Fruit fly (Drosophila melanogaster): ENCODE measurements around the gene mask.

The mask gene

DNA sequence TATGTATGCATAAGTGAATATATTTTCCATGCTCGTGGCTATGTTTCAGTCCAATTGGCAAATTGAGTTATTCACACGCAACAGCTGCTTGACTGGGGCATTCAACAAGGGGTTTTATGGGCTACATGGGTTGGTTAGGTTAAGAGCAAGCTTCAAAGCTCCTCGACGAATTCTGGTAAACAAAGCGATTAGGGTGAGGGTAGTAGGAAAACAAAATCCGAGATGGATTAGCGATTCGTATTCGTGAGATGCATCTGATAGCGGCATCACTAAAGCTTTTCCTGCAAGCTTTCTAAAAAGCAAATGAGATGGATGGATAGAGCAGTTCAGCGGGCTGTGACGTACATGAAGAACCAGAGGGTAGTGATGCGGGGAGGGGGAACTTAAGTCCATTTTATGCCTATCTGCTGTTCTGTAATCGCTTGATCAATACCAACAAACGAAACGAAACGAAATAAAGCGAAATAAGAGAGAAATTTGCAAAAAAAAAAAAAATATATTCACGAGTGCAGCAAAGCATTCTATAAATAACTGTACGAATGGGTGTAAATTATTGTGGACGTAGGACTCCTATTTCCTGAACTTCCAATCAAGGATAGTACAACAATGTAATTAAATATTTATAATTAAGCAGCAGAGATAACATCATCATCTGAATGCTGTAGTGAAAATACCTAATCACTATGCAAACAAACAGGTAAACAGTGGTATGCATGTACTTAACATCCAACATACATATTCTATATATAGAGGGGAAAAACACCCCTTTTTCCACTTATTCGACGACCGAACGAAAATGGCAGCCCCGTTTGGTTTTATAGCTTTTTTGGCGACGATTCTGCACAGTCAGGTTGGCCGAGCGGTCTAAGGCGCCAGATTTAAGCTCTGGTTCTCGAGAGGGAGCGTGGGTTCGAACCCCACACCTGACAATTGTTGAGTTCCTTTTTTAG is 34.3 kb downstream of the mask start:
- TF ChIP-seq toe (GFP tag; optimal IDR thresholded peaks at IDR 0.05) (peak; percentile 24), CG14711 (tag; optimal IDR thresholded peaks at IDR 0.05) (no peak), Hr96 (GFP tag; optimal IDR thresholded peaks at IDR 0.05) (no peak), Clk (GFP tag; optimal IDR thresholded peaks at IDR 0.05) (no peak), pad (GFP tag; optimal IDR thresholded peaks at IDR 0.05) (peak; percentile 72), CG5204 (GFP tag; optimal IDR thresholded peaks at IDR 0.05) (no peak), bab1 (GFP tag; optimal IDR thresholded peaks at IDR 0.05) (no peak), cnc (optimal IDR thresholded peaks at IDR 0.05) (no peak), CG12768 (GFP tag; optimal IDR thresholded peaks at IDR 0.05) (peak; percentile 31), CG7101 (tag; optimal IDR thresholded peaks at IDR 0.05) (no peak), CG7045 (GFP tag; optimal IDR thresholded peaks at IDR 0.05) (peak; percentile 32), CG11617 (GFP tag; optimal IDR thresholded peaks at IDR 0.05) (peak; percentile 4), tj (GFP tag; optimal IDR thresholded peaks at IDR 0.05) (peak; percentile 58), CG33017 (tag; optimal IDR thresholded peaks at IDR 0.05) (no peak), CG1620 (GFP tag; optimal IDR thresholded peaks at IDR 0.05) (no peak), kay (GFP tag; ENCODE audit: borderline replicate concordance) (peak; percentile 40), cic (GFP tag; optimal IDR thresholded peaks at IDR 0.05) (peak; percentile 81), Mnt (GFP tag; optimal IDR thresholded peaks at IDR 0.05) (no peak), ovo (GFP tag; optimal IDR thresholded peaks at IDR 0.05) (peak; percentile 13), Crg-1 (GFP tag; optimal IDR thresholded peaks at IDR 0.05) (peak; percentile 32)

- TF ChIP-seq CG11617 (GFP tag; optimal IDR thresholded peaks at IDR 0.05), result no peak
- TF ChIP-seq Mnt (GFP tag; optimal IDR thresholded peaks at IDR 0.05), result no peak
- TF ChIP-seq cic (GFP tag; optimal IDR thresholded peaks at IDR 0.05), result no peak
- TF ChIP-seq tj (GFP tag; optimal IDR thresholded peaks at IDR 0.05), result peak; percentile 18
- TF ChIP-seq cnc (optimal IDR thresholded peaks at IDR 0.05), result no peak
- TF ChIP-seq Crg-1 (GFP tag; optimal IDR thresholded peaks at IDR 0.05), result no peak
- no peak for TF ChIP-seq CG7045 (GFP tag; optimal IDR thresholded peaks at IDR 0.05)
- TF ChIP-seq CG5204 (GFP tag; optimal IDR thresholded peaks at IDR 0.05), result no peak
Observed at dm6 chr3R:24266786-24267579, 36.6 kb downstream of the mask start.

dm6 chr3R:24267580-24268202 is 37.3 kb downstream of the mask start:
- TF ChIP-seq Mnt (GFP tag; optimal IDR thresholded peaks at IDR 0.05) (no peak), Hr96 (GFP tag; optimal IDR thresholded peaks at IDR 0.05) (no peak), pad (GFP tag; optimal IDR thresholded peaks at IDR 0.05) (no peak), toe (GFP tag; optimal IDR thresholded peaks at IDR 0.05) (no peak), CG33017 (tag; optimal IDR thresholded peaks at IDR 0.05) (no peak), CG7101 (tag; optimal IDR thresholded peaks at IDR 0.05) (no peak), tj (GFP tag; optimal IDR thresholded peaks at IDR 0.05) (peak; percentile 94), Crg-1 (GFP tag; optimal IDR thresholded peaks at IDR 0.05) (no peak)

DNA sequence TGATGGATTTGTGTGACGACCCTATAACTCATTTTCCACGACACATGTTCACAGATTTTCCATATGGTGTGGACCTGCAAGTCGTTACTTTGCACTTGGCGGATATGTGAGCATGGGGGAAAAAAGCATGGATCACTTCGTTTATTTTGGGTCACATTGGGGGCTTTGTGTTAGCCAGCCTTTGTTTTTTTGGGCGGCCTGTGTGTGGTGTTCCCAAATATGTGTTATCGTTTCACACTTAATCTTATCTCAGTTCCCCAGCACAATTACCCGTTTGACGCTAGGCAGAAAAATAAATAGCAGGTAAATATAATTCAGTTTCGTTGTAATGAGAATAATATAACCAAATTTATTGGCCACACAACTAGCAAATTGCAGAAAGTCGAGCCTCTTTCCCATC is 37.9 kb downstream of the mask start:
- TF ChIP-seq cnc (optimal IDR thresholded peaks at IDR 0.05), result no peak
- no peak for TF ChIP-seq Mnt (GFP tag; optimal IDR thresholded peaks at IDR 0.05)
- no peak for TF ChIP-seq cic (GFP tag; optimal IDR thresholded peaks at IDR 0.05)
- no peak for TF ChIP-seq kay (GFP tag; ENCODE audit: borderline replicate concordance)
- TF ChIP-seq CG11617 (GFP tag; optimal IDR thresholded peaks at IDR 0.05), result no peak
- no peak for TF ChIP-seq Hr96 (GFP tag; optimal IDR thresholded peaks at IDR 0.05)
- TF ChIP-seq Crg-1 (GFP tag; optimal IDR thresholded peaks at IDR 0.05), result no peak
- no peak for TF ChIP-seq CG1620 (GFP tag; optimal IDR thresholded peaks at IDR 0.05)
- TF ChIP-seq toe (GFP tag; optimal IDR thresholded peaks at IDR 0.05), result no peak
- TF ChIP-seq pad (GFP tag; optimal IDR thresholded peaks at IDR 0.05), result no peak
- TF ChIP-seq CG5204 (GFP tag; optimal IDR thresholded peaks at IDR 0.05), result no peak

DNA sequence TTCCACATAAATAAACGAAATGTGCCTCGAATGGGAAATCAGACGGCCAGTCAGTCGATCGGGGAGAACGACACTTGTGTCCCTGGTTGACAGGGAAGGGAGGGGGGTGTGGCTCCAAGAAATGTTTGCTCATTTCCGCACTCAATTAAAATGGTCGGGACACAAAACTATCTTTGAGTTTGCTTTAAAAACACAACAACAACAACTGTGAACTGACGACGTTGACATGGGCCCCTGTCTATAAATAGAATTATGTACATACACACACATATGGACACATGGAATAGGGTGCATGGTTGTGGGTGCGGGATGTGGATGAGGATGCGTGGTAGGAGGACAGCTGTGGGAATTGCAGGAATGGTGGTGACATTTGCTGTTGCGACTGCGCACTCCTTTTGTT is 39.7 kb downstream of the mask start:
- TF ChIP-seq CG12768 (GFP tag; optimal IDR thresholded peaks at IDR 0.05) (no peak), cnc (optimal IDR thresholded peaks at IDR 0.05) (no peak), kay (GFP tag; ENCODE audit: borderline replicate concordance) (no peak), pad (GFP tag; optimal IDR thresholded peaks at IDR 0.05) (no peak), tj (GFP tag; optimal IDR thresholded peaks at IDR 0.05) (no peak), CG11617 (GFP tag; optimal IDR thresholded peaks at IDR 0.05) (no peak), CG7045 (GFP tag; optimal IDR thresholded peaks at IDR 0.05) (no peak), CG7101 (tag; optimal IDR thresholded peaks at IDR 0.05) (no peak), CG5204 (GFP tag; optimal IDR thresholded peaks at IDR 0.05) (no peak), Crg-1 (GFP tag; optimal IDR thresholded peaks at IDR 0.05) (no peak), CG33017 (tag; optimal IDR thresholded peaks at IDR 0.05) (no peak), CG1620 (GFP tag; optimal IDR thresholded peaks at IDR 0.05) (no peak), cic (GFP tag; optimal IDR thresholded peaks at IDR 0.05) (no peak)

Measured in whole organism, adult.